Worm (Caenorhabditis elegans) whole organism, early embryonic: ENCODE results near the gene Y6E2A.1.

ENCODE experiments used
- B0310.2 ChIP-seq: sonication (generic microtip); optimal IDR thresholded peaks from 2 replicates; lab custom pipeline; 2016; ENCODE audit warnings: mild to moderate bottlenecking, missing genetic modification characterization, missing compliant biosample characterization
- ama-1 ChIP-seq: fragments of 150-350 bp; optimal IDR thresholded peaks from 2 replicates; lab custom pipeline; 2014
- ceh-13 ChIP-seq: fragments of 200-800 bp; sonication (Bioruptor generic); optimal IDR thresholded peaks from 2 replicates; lab custom pipeline; 2018; ENCODE audit warnings: mild to moderate bottlenecking, missing genetic modification characterization, missing compliant biosample characterization
- ceh-36 ChIP-seq: sonication (generic microtip); optimal IDR thresholded peaks from 2 replicates; lab custom pipeline; 2016; ENCODE audit warnings: missing genetic modification characterization, inconsistent platforms, missing compliant biosample characterization
- hmbx-1 ChIP-seq: sonication (generic microtip); optimal IDR thresholded peaks from 2 replicates; lab custom pipeline; 2016; ENCODE audit warnings: mild to moderate bottlenecking, missing genetic modification characterization, missing compliant biosample characterization
- pes-1 ChIP-seq: fragments of 200-800 bp; sonication (Bioruptor generic); IDR thresholded peaks from 2 replicates; pipeline ENCODE4 v1.3.6; 2022; ENCODE audit warnings: missing genetic modification reagents, missing genetic modification characterization, missing compliant biosample characterization

DNA sequence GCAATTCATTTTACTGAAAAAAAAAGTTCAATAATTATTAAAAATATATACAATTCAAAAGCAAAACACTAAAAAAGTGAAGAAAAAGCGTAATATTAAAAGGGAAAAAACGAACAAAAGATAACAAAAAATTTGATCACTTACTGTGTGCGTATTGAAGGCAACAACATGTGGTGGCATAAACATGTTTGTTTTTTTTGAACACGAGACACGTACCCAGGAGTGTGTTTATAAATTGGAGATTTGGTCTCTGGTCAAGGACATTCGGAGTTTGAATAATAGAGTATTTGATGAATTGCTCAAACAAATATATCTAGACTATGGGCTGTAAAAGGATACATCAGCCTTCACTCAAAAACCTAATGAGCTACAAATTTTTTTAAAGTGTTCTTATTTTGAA lies 5.3 kb upstream of the Y6E2A.1 start:
- TF ChIP-seq ceh-13 (no peak), pes-1 (GFP tag; lab: Robert Waterston, UW) (no peak), ama-1 (lab: Kevin White, UChicago) (no peak), ceh-36 (tag; lab: Kevin White, UChicago) (no peak), hmbx-1 (no peak), B0310.2 (tag; lab: Kevin White, UChicago) (no peak)
